Worm (Caenorhabditis elegans) whole organism, midembryonic: ENCODE measurements around the gene del-8.

Experiments used
- flt-1 ChIP-seq: fragments of 200-800 bp; sonication (Bioruptor generic); IDR thresholded peaks from 2 replicates; pipeline ENCODE4 v1.3.6; 2022; ENCODE audit warnings: missing genetic modification characterization, missing compliant biosample characterization
- med-1 ChIP-seq: sonication (generic microtip); optimal IDR thresholded peaks from 2 replicates; lab custom pipeline; 2017; ENCODE audit warnings: missing genetic modification characterization, mild to moderate bottlenecking, missing compliant biosample characterization, antibody characterized with exemption, missing genetic modification reagents; ENCODE audit not compliant: insufficient read depth
- ztf-23 ChIP-seq: fragments of 200-800 bp; sonication (Bioruptor generic); IDR thresholded peaks from 2 replicates; pipeline ENCODE4 v1.3.6; 2022; ENCODE audit warnings: missing genetic modification reagents, missing genetic modification characterization, missing compliant biosample characterization

DNA sequence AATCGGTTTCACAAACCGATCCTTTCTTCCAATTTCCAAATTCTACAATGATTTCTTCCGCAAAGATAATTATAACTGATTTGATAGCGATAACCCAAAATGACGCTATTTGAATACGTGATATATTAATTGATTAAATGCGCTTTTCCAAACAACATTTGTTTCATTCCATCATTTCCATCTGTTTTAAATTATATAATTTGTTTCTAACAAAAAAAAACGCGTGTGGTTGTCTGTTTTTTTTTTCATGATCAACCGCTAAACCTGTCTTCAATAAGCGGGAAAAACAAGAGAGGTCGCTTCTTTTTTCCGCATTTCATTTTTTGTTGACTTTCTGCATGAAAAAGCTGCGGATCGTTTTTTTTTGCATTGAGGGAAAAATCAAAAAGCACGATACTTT, 8.1 kb downstream of the del-8 start:
- no peak for TF ChIP-seq ztf-23
- TF ChIP-seq med-1 (GFP tag; lab: Kevin White, UChicago), result no peak
- TF ChIP-seq flt-1 (GFP tag; lab: Robert Waterston, UW), result no peak
